Worm (Caenorhabditis elegans) whole organism, early embryonic: ENCODE measurements around the gene cyp-31A3.
"Not testable (repeated sequence)": the region's sequence is repeated elsewhere in the genome, so short reads cannot be mapped to it uniquely, and the experiment has no call there.

Experiments used
- F13C5.2 ChIP-seq: sonication (generic microtip); optimal IDR thresholded peaks from 2 replicates; lab custom pipeline; 2017; ENCODE audit warnings: mild to moderate bottlenecking, missing genetic modification characterization, inconsistent platforms, missing compliant biosample characterization
- ama-1 ChIP-seq: fragments of 150-350 bp; optimal IDR thresholded peaks from 2 replicates; lab custom pipeline; 2014
- ceh-36 ChIP-seq: sonication (generic microtip); optimal IDR thresholded peaks from 2 replicates; lab custom pipeline; 2016; ENCODE audit warnings: missing genetic modification characterization, inconsistent platforms, missing compliant biosample characterization
- ets-7 ChIP-seq: sonication (generic microtip); optimal IDR thresholded peaks from 2 replicates; lab custom pipeline; 2016; ENCODE audit warnings: missing genotype, missing genetic modification characterization, missing compliant biosample characterization
- flt-1 ChIP-seq: fragments of 200-800 bp; sonication (Bioruptor generic); IDR thresholded peaks from 2 replicates; pipeline ENCODE4 v1.3.6; 2022; ENCODE audit warnings: missing genetic modification characterization, missing compliant biosample characterization
- hmbx-1 ChIP-seq: sonication (generic microtip); optimal IDR thresholded peaks from 2 replicates; lab custom pipeline; 2016; ENCODE audit warnings: mild to moderate bottlenecking, missing genetic modification characterization, missing compliant biosample characterization
- scrt-1 ChIP-seq: fragments of 200-800 bp; sonication (Bioruptor generic); IDR thresholded peaks from 2 replicates; pipeline ENCODE4 v1.3.6; 2022; ENCODE audit warnings: missing genetic modification characterization, missing compliant biosample characterization
- tbx-11 ChIP-seq: fragments of 200-800 bp; sonication (Bioruptor generic); IDR thresholded peaks from 2 replicates; pipeline ENCODE4 v1.3.6; 2022; ENCODE audit warnings: missing genetic modification characterization, missing compliant biosample characterization

ce11 chrIV:4715785-4716184 is 45.1 kb upstream of the cyp-31A3 start, which contains the start of gene miro-1:
- not testable (repeated sequence) for TF ChIP-seq ama-1 (lab: Kevin White, UChicago); ets-7 (tag; lab: Kevin White, UChicago); scrt-1 (GFP tag; lab: Robert Waterston, UW); hmbx-1; flt-1; ceh-36 (tag; lab: Kevin White, UChicago); tbx-11 (GFP tag; lab: Robert Waterston, UW); F13C5.2 (tag; lab: Kevin White, UChicago)
